Worm (Caenorhabditis elegans) whole organism, late embryonic: ENCODE data around the gene F53F4.4.

Source experiments
- C08G9.2 ChIP-seq: sonication (generic microtip); optimal IDR thresholded peaks from 2 replicates; lab custom pipeline; 2016; ENCODE audit warnings: mild to moderate bottlenecking, missing genetic modification characterization, moderate library complexity, missing compliant biosample characterization
- ahr-1 ChIP-seq: sonication (generic microtip); optimal IDR thresholded peaks from 2 replicates; lab custom pipeline; 2016; ENCODE audit warnings: missing genetic modification characterization, missing compliant biosample characterization
- ama-1 ChIP-seq: fragments of 150-350 bp; optimal IDR thresholded peaks from 2 replicates; lab custom pipeline; 2014
- ceh-2 ChIP-seq: sonication (generic microtip); optimal IDR thresholded peaks from 2 replicates; lab custom pipeline; 2016; ENCODE audit warnings: missing genotype, missing genetic modification characterization, missing compliant biosample characterization
- ceh-24 ChIP-seq: sonication (generic microtip); optimal IDR thresholded peaks from 2 replicates; lab custom pipeline; 2016; ENCODE audit warnings: mild to moderate bottlenecking, missing genetic modification characterization, missing compliant biosample characterization
- fkh-10 ChIP-seq: fragments of 150-350 bp; optimal IDR thresholded peaks from 2 replicates; lab custom pipeline; 2014; ENCODE audit warnings: missing biosample characterization, missing genetic modification reagents, missing genetic modification characterization
- hlh-30 ChIP-seq: sonication (generic microtip); optimal IDR thresholded peaks from 2 replicates; lab custom pipeline; 2017; ENCODE audit warnings: antibody characterized with exemption, missing genetic modification characterization, missing compliant biosample characterization; ENCODE audit not compliant: insufficient read depth
- pros-1 ChIP-seq: fragments of 150-350 bp; optimal IDR thresholded peaks from 2 replicates; lab custom pipeline; 2014; ENCODE audit warnings: missing biosample characterization, missing genetic modification reagents, missing genetic modification characterization
- sox-4 ChIP-seq: sonication (generic microtip); optimal IDR thresholded peaks from 2 replicates; lab custom pipeline; 2017; ENCODE audit warnings: mild to moderate bottlenecking, missing genetic modification characterization, inconsistent platforms, missing compliant biosample characterization
- tbx-2 ChIP-seq: sonication (generic microtip); optimal IDR thresholded peaks from 2 replicates; lab custom pipeline; 2016; ENCODE audit warnings: missing genetic modification characterization, missing compliant biosample characterization
- tbx-7 ChIP-seq: sonication (generic microtip); optimal IDR thresholded peaks from 2 replicates; lab custom pipeline; 2016; ENCODE audit warnings: missing genotype, missing genetic modification characterization, missing compliant biosample characterization
- unc-3 ChIP-seq, 2 experiments: fragments of 200-800 bp in 1 of 2; sonication (Bioruptor generic) in 1 of 2; sonication (generic microtip) in 1 of 2; conservative IDR thresholded peaks in 1 of 2; optimal IDR thresholded peaks in 1 of 2; 2 replicates each; pipeline versions ENCODE4 v1.3.6 to Lab custom; 2016 to 2022; ENCODE audit warnings: missing compliant biosample characterization in 2 of 2, missing genetic modification characterization in 2 of 2, missing genetic modification reagents in 1 of 2
- unc-86 ChIP-seq: sonication (generic microtip); optimal IDR thresholded peaks from 2 replicates; lab custom pipeline; 2016; ENCODE audit warnings: missing genetic modification characterization, missing compliant biosample characterization

ce11 chrV:13634149-13634548 is 41.0 kb downstream of the F53F4.4 start, which contains the start of gene H37A05.2:
- no peak for TF ChIP-seq ceh-24 (tag; lab: Kevin White, UChicago)
- no peak for TF ChIP-seq tbx-2 (tag; lab: Kevin White, UChicago)
- TF ChIP-seq C08G9.2 (tag; lab: Kevin White, UChicago) = no peak
- no peak for TF ChIP-seq ahr-1 (tag; lab: Kevin White, UChicago)
- TF ChIP-seq unc-3 (GFP tag; conservative IDR thresholded peaks at IDR 0.05; lab: Robert Waterston, UW) = no peak
- no peak for TF ChIP-seq unc-3 (tag; optimal IDR thresholded peaks at IDR 0.05; lab: Kevin White, UChicago)
- TF ChIP-seq fkh-10 (GFP tag; lab: Kevin White, UChicago) = no peak
- TF ChIP-seq sox-4 = no peak
- TF ChIP-seq pros-1 (tag; lab: Kevin White, UChicago) = no peak
- no peak for TF ChIP-seq tbx-7
- no peak for TF ChIP-seq ama-1 (lab: Kevin White, UChicago)
- TF ChIP-seq ceh-2 (tag; lab: Kevin White, UChicago) = no peak
- no peak for TF ChIP-seq unc-86 (tag; lab: Kevin White, UChicago)
- no peak for TF ChIP-seq hlh-30 (tag; lab: Kevin White, UChicago)
